In the genomic region with DNA sequence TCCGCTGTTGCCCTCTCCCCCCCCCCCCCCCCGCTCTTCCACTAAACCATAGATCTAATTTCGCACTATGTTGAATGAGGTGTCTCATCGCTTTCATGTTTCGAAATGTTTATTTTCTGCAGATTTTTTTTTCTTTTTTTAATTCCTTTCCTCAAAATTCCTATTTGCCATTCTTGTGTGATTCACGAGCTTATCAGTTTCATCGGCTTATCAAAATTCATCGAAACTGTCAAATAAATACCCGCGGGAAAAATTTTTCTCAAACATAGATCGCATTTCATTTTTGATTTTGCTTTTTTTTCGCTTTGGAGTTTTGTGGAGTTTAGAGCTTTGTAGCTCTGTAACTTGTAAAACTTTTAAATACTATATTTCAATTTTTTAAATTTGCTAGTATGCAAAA, we compare ENCODE assay signal across 5 worm cellular contexts.
TF ChIP-seq lines count a peak whose summit lies in the region.

No protein-coding gene starts in this region.

TF ChIP-seq in whole organism, L1 larva, 84 proteins besides CTCF, POLR2A, EP300 and RAD21:
- TF ChIP-seq nhr-20 (tag; optimal IDR thresholded peaks at IDR 0.05; lab: Kevin White, UChicago) (no peak), elt-3 (tag; optimal IDR thresholded peaks at IDR 0.05; lab: Kevin White, UChicago) (no peak), elt-2 (tag; optimal IDR thresholded peaks at IDR 0.05; lab: Kevin White, UChicago) (peak; percentile 3), egl-27 (tag; optimal IDR thresholded peaks at IDR 0.05; lab: Kevin White, UChicago) (no peak), nhr-71 (tag; optimal IDR thresholded peaks at IDR 0.05; lab: Kevin White, UChicago) (no peak), dpl-1 (GFP tag; optimal IDR thresholded peaks at IDR 0.05; lab: Kevin White, UChicago) (no peak), nhr-19 (GFP tag; conservative IDR thresholded peaks at IDR 0.05; lab: Robert Waterston, UW) (no peak)

TF ChIP-seq in whole organism, L2 larva, 48 proteins besides CTCF, POLR2A, EP300 and RAD21:
- TF ChIP-seq fos-1 (tag; optimal IDR thresholded peaks at IDR 0.05; lab: Kevin White, UChicago) (peak; percentile 80), unc-39 (tag; optimal IDR thresholded peaks at IDR 0.05; lab: Kevin White, UChicago) (no peak), ceh-16 (tag; optimal IDR thresholded peaks at IDR 0.05; lab: Kevin White, UChicago) (no peak), nhr-6 (tag; optimal IDR thresholded peaks at IDR 0.05; lab: Kevin White, UChicago) (no peak), mbf-1 (tag; optimal IDR thresholded peaks at IDR 0.05; lab: Kevin White, UChicago) (no peak), unc-55 (GFP tag; optimal IDR thresholded peaks at IDR 0.05; lab: Kevin White, UChicago) (peak; percentile 29)

TF ChIP-seq in whole organism, L3 larva, 47 proteins besides CTCF, POLR2A, EP300 and RAD21:
- TF ChIP-seq pqm-1 (tag; optimal IDR thresholded peaks at IDR 0.05; lab: Kevin White, UChicago) (peak; percentile 34), pha-4 (tag; optimal IDR thresholded peaks at IDR 0.05; lab: Kevin White, UChicago) (peak; percentile 8), elt-2 (tag; optimal IDR thresholded peaks at IDR 0.05; lab: Kevin White, UChicago) (peak; percentile 52), nhr-25 (tag; optimal IDR thresholded peaks at IDR 0.05; lab: Kevin White, UChicago) (no peak)
TF ChIP-seq in whole organism, L3 larva: peak in this region for 3.

TF ChIP-seq in whole organism, L4 larva, 104 proteins besides CTCF, POLR2A, EP300 and RAD21:
- TF ChIP-seq ceh-28 (tag; optimal IDR thresholded peaks at IDR 0.05; lab: Kevin White, UChicago) (no peak), ctbp-1 (GFP tag; IDR thresholded peaks at IDR 0.05; lab: Robert Waterston, UW) (0 out of 2 replicates have a peak, but pooled peaks have one; percentile 38), spr-1 (tag; optimal IDR thresholded peaks at IDR 0.05; lab: Kevin White, UChicago) (no peak), dmd-6 (GFP tag; IDR thresholded peaks at IDR 0.05; lab: Robert Waterston, UW) (peak; percentile 58), daf-16 (GFP tag; optimal IDR thresholded peaks at IDR 0.05; lab: Kevin White, UChicago) (no peak), daf-16 (tag; optimal IDR thresholded peaks at IDR 0.05; lab: Kevin White, UChicago) (peak; percentile 24), mxl-3 (GFP tag; optimal IDR thresholded peaks at IDR 0.05; lab: Kevin White, UChicago) (no peak)

TF ChIP-seq in whole organism, young adult, 124 proteins besides CTCF, POLR2A, EP300 and RAD21:
- TF ChIP-seq cebp-1 (GFP tag; IDR thresholded peaks at IDR 0.05; lab: Robert Waterston, UW), result no peak
- TF ChIP-seq cebp-1 (tag; optimal IDR thresholded peaks at IDR 0.05; lab: Kevin White, UChicago), result peak; percentile 55
- no peak for TF ChIP-seq ceh-91 (GFP tag; IDR thresholded peaks at IDR 0.05; lab: Robert Waterston, UW)
- no peak for TF ChIP-seq B0336.3 (GFP tag; IDR thresholded peaks at IDR 0.05; lab: Robert Waterston, UW)
- no peak for TF ChIP-seq nfya-2 (GFP tag; IDR thresholded peaks at IDR 0.05; lab: Robert Waterston, UW)
- no peak for TF ChIP-seq nhr-27 (tag; optimal IDR thresholded peaks at IDR 0.05; lab: Kevin White, UChicago)
- TF ChIP-seq egrh-3 (GFP tag; IDR thresholded peaks at IDR 0.05; lab: Robert Waterston, UW), result peak; percentile 27; the same call in 1 of the 2 replicates
